Fruit fly (Drosophila melanogaster): Measurements from ENCODE around the gene dnd.

DNA sequence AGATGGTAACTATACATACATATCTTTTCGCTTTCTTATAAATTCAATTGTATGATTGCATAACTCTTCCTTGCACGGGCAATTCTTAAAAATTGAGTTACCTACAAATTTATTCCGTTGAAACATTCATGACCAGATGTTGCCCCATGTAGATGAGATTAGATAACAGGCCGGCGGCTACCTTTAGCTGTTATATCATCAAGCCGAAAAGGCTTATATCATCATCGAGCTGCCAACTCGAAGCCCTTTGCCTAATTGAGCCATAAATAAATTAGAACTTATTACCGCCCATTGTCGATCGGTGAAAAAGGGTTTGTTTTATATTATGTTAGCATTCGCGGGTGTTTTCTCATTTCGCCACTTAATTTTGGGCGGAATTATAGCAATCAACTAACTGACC, 46.7 kb downstream of the dnd start:
- TF ChIP-seq gem (tag; optimal IDR thresholded peaks at IDR 0.05), result no peak
- TF ChIP-seq Fer2 (tag; optimal IDR thresholded peaks at IDR 0.05), result no peak
- no peak for TF ChIP-seq CG6654 (GFP tag; optimal IDR thresholded peaks at IDR 0.05)
- TF ChIP-seq Elba2 (GFP tag; optimal IDR thresholded peaks at IDR 0.05), result no peak
- no peak for TF ChIP-seq gt (GFP tag; IDR thresholded peaks at IDR 0.05)

All from whole organism, embryonic.